Fruit fly (Drosophila melanogaster): ENCODE results near the gene CG45089.

The CG45089 gene

DNA sequence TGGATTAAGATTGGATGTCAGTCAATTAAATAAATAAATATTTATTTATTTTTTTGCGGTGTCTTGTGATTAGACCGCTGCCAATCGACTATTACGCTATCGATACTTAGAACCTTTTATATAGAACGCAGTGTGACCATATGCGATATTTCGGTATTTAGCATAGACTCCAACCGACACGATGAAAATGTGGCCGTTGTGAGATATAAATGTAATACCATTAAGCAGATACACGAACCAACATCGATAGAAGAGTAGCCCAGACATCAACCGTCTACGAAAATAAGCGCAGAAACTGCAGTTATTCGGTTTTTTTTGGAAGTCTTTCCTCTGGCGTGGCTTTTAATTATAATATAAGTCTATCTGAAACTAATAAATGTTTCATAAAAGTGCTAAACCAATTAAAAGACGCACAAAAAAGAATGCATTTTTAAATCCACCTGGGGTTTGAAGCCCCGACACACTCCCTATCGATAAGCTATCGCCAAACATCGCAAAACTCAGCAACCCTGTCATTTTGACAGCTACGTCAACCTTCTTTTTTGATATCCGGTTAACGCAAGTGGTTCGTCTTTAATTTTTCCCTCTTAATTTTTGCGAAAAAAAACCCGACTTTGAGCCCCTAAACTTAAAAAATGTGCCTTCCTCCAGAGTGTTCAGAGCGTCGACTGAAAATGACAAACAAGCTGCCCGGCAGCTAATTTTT, 39.8 kb upstream of the CG45089 start, which contains the start of the genes Dhdds and RpS14a (continued):
- TF ChIP-seq CG16863 (GFP tag; optimal IDR thresholded peaks at IDR 0.05) (peak; percentile 5), Spps (tag; optimal IDR thresholded peaks at IDR 0.05) (peak; percentile 25), CG15514 (GFP tag; optimal IDR thresholded peaks at IDR 0.05) (peak; percentile 64), CoRest (tag; optimal IDR thresholded peaks at IDR 0.05) (peak; percentile 47), CG3726 (GFP tag; IDR thresholded peaks at IDR 0.05) (no peak), zen2 (GFP tag; IDR thresholded peaks at IDR 0.05; ENCODE audit: partially characterized antibody) (peak; percentile 72; the same call in 2 of the 3 replicates), HHEX (GFP tag; optimal IDR thresholded peaks at IDR 0.05) (peak; percentile 67), YL-1 (GFP tag; optimal IDR thresholded peaks at IDR 0.05) (peak; percentile 63), Adf1 (GFP tag; IDR thresholded peaks at IDR 0.05) (no peak), CG12744 (GFP tag; optimal IDR thresholded peaks at IDR 0.05) (no peak), CG31441 (GFP tag; IDR thresholded peaks at IDR 0.05) (peak; percentile 69; the same call in 1 of the 2 replicates), h (optimal IDR thresholded peaks at IDR 0.05) (no peak), Oli (tag; optimal IDR thresholded peaks at IDR 0.05) (peak; percentile 33), CG2875 (GFP tag; optimal IDR thresholded peaks at IDR 0.05) (peak; percentile 21), eyg (GFP tag; optimal IDR thresholded peaks at IDR 0.05) (peak; percentile 50), en (GFP tag; optimal IDR thresholded peaks at IDR 0.05) (peak; percentile 15), CG18262 (tag; optimal IDR thresholded peaks at IDR 0.05) (peak; percentile 54), Fer3 (tag; optimal IDR thresholded peaks at IDR 0.05) (peak; percentile 24), knrl (GFP tag; IDR thresholded peaks at IDR 0.05; ENCODE audit: partially characterized antibody) (peak; percentile 89), Abd-B (GFP tag; optimal IDR thresholded peaks at IDR 0.05) (no peak), Jarid2 (GFP tag; optimal IDR thresholded peaks at IDR 0.05) (peak; percentile 30), Drgx (GFP tag; IDR thresholded peaks at IDR 0.05) (no peak), CG8765 (GFP tag; IDR thresholded peaks at IDR 0.05) (no peak), wdn (GFP tag; IDR thresholded peaks at IDR 0.05) (no peak), sens (GFP tag) (peak; percentile 89), CG11456 (GFP tag; IDR thresholded peaks at IDR 0.05) (peak; percentile 52; the same call in 1 of the 3 replicates), Ravus (GFP tag; IDR thresholded peaks at IDR 0.05) (no peak), CG7372 (GFP tag; IDR thresholded peaks at IDR 0.05) (no peak), her (GFP tag; optimal IDR thresholded peaks at IDR 0.05) (peak; percentile 12), CG17829 (tag; optimal IDR thresholded peaks at IDR 0.05) (peak; percentile 44), CG9797 (GFP tag; optimal IDR thresholded peaks at IDR 0.05) (peak; percentile 92), ham (GFP tag; IDR thresholded peaks at IDR 0.05) (no peak), CG5953 (GFP tag; IDR thresholded peaks at IDR 0.05) (no peak), CG12659 (GFP tag; optimal IDR thresholded peaks at IDR 0.05) (peak; percentile 86), CG17385 (GFP tag; optimal IDR thresholded peaks at IDR 0.05) (peak; percentile 67), exex (tag; optimal IDR thresholded peaks at IDR 0.05) (no peak), pho (GFP tag; optimal IDR thresholded peaks at IDR 0.05) (peak; percentile 35), CG31365 (tag; optimal IDR thresholded peaks at IDR 0.05) (peak; percentile 11), tup (GFP tag; optimal IDR thresholded peaks at IDR 0.05) (peak; percentile 27), CG31224 (GFP tag; IDR thresholded peaks at IDR 0.05) (peak; percentile 37; the same call in 1 of the 2 replicates), CG14667 (GFP tag; IDR thresholded peaks at IDR 0.05) (no peak), CG6765 (GFP tag; optimal IDR thresholded peaks at IDR 0.05) (peak; percentile 57), HLH4C (GFP tag; IDR thresholded peaks at IDR 0.05; ENCODE audit: partially characterized antibody) (peak; percentile 49; the same call in 2 of the 3 replicates), CG5180 (GFP tag; optimal IDR thresholded peaks at IDR 0.05) (no peak), Doc3 (GFP tag; IDR thresholded peaks at IDR 0.05; ENCODE audit: partially characterized antibody) (peak; percentile 69; the same call in 2 of the 3 replicates), crp (GFP tag; optimal IDR thresholded peaks at IDR 0.05) (peak in 1 of 2 experiments; percentile 47), CG4707 (GFP tag; optimal IDR thresholded peaks at IDR 0.05) (peak; percentile 38), PHDP (tag; optimal IDR thresholded peaks at IDR 0.05) (peak; percentile 64)

All from whole organism, embryonic.